Fruit fly (Drosophila melanogaster) whole organism, prepupa: Measurements from ENCODE around the gene flr.

ENCODE experiments used
- Blimp-1 ChIP-seq: fragments of 200-800 bp; sonication (Bioruptor generic); optimal IDR thresholded peaks from 3 replicates; lab custom pipeline; 2017; ENCODE audit warnings: missing biosample characterization, missing genetic modification characterization, mild to moderate bottlenecking, moderate library complexity, missing genetic modification reagents
- CG10669 ChIP-seq: fragments of 200-800 bp; sonication (Bioruptor generic); optimal IDR thresholded peaks from 3 replicates; lab custom pipeline; 2018; ENCODE audit warnings: missing biosample characterization, mild to moderate bottlenecking, missing genetic modification characterization, moderate library complexity
- CG11294 ChIP-seq: fragments of 200-800 bp; sonication (Bioruptor generic); IDR thresholded peaks from 2 replicates; pipeline ENCODE4 v1.3.6; 2022; ENCODE audit warnings: missing biosample characterization, missing genetic modification characterization
- CG11902 ChIP-seq: fragments of 200-800 bp; sonication (Bioruptor generic); optimal IDR thresholded peaks from 3 replicates; lab custom pipeline; 2016; ENCODE audit warnings: missing biosample characterization, missing genetic modification characterization
- CG15336 ChIP-seq: fragments of 200-800 bp; sonication (Bioruptor generic); IDR thresholded peaks from 2 replicates; pipeline ENCODE4 v1.3.6; 2022; ENCODE audit warnings: missing biosample characterization, missing genetic modification characterization
- CG1621 ChIP-seq: fragments of 200-800 bp; sonication (Bioruptor generic); optimal IDR thresholded peaks from 3 replicates; lab custom pipeline; 2018; ENCODE audit warnings: missing biosample characterization, mild to moderate bottlenecking, missing genetic modification characterization
- CG3032 ChIP-seq: fragments of 200-800 bp; optimal IDR thresholded peaks from 2 replicates; lab custom pipeline; 2019; ENCODE audit warnings: missing biosample characterization, mild to moderate bottlenecking, missing genetic modification characterization, moderate library complexity
- CG31627 ChIP-seq: fragments of 200-800 bp; sonication (Bioruptor generic); optimal IDR thresholded peaks from 3 replicates; lab custom pipeline; 2016; ENCODE audit warnings: missing biosample characterization, missing genetic modification characterization
- CG32006 ChIP-seq: fragments of 200-800 bp; sonication (Bioruptor generic); optimal IDR thresholded peaks from 3 replicates; lab custom pipeline; 2017; ENCODE audit warnings: missing biosample characterization, mild to moderate bottlenecking, missing genetic modification characterization
- CG3919 ChIP-seq: fragments of 200-800 bp; sonication (Bioruptor generic); optimal IDR thresholded peaks from 3 replicates; lab custom pipeline; 2016; ENCODE audit warnings: missing biosample characterization, missing genetic modification characterization
- CG4318 ChIP-seq: fragments of 200-800 bp; sonication (Bioruptor generic); optimal IDR thresholded peaks from 3 replicates; lab custom pipeline; 2017; ENCODE audit warnings: missing biosample characterization, mild to moderate bottlenecking, missing genetic modification characterization
- CG6163 ChIP-seq: fragments of 200-800 bp; sonication (Bioruptor generic); IDR thresholded peaks from 3 replicates; pipeline ENCODE4 v1.3.6; 2022; ENCODE audit warnings: missing biosample characterization, missing genetic modification characterization
- CG6808 ChIP-seq: fragments of 200-800 bp; sonication (Bioruptor generic); optimal IDR thresholded peaks from 3 replicates; lab custom pipeline; 2017; ENCODE audit warnings: missing biosample characterization, missing genetic modification characterization, mild to moderate bottlenecking, moderate library complexity, missing genetic modification reagents
- CG7368 ChIP-seq: fragments of 200-800 bp; sonication (Bioruptor generic); optimal IDR thresholded peaks from 3 replicates; lab custom pipeline; 2016; ENCODE audit warnings: missing biosample characterization, missing genetic modification characterization
- CG8119 ChIP-seq: fragments of 200-800 bp; sonication (Bioruptor generic); IDR thresholded peaks from 3 replicates; pipeline ENCODE4 v1.3.6; 2022; ENCODE audit warnings: missing biosample characterization, missing genetic modification characterization
- Eip93F ChIP-seq: fragments of 200-800 bp; sonication (Bioruptor generic); optimal IDR thresholded peaks from 2 replicates; lab custom pipeline; 2016; ENCODE audit warnings: missing biosample characterization, mild to moderate bottlenecking, missing genetic modification characterization
- Ets21C ChIP-seq: fragments of 200-800 bp; sonication (Bioruptor generic); optimal IDR thresholded peaks from 3 replicates; lab custom pipeline; 2016; ENCODE audit warnings: missing biosample characterization, missing genetic modification characterization
- Ets96B ChIP-seq: fragments of 200-800 bp; optimal IDR thresholded peaks from 2 replicates; lab custom pipeline; 2019; ENCODE audit warnings: missing biosample characterization, mild to moderate bottlenecking, missing genetic modification characterization, moderate library complexity
- Gug ChIP-seq: fragments of 200-800 bp; sonication (Bioruptor generic); IDR thresholded peaks from 2 replicates; pipeline ENCODE4 v1.3.6; 2022; ENCODE audit warnings: missing biosample characterization, missing genetic modification characterization
- Hr38 ChIP-seq: sonication (Bioruptor generic); optimal IDR thresholded peaks from 2 replicates; lab custom pipeline; 2016; ENCODE audit warnings: missing biosample characterization, missing genetic modification characterization
- Hr4 ChIP-seq: fragments of 200-800 bp; sonication (Bioruptor generic); optimal IDR thresholded peaks from 3 replicates; lab custom pipeline; 2016; ENCODE audit warnings: missing biosample characterization, missing genetic modification characterization
- Lpt ChIP-seq: fragments of 200-800 bp; sonication (Bioruptor generic); optimal IDR thresholded peaks from 3 replicates; lab custom pipeline; 2016; ENCODE audit warnings: missing biosample characterization, missing genetic modification characterization
- Met ChIP-seq: fragments of 200-800 bp; sonication (Bioruptor generic); optimal IDR thresholded peaks from 3 replicates; lab custom pipeline; 2016; ENCODE audit warnings: missing biosample characterization, missing genetic modification characterization
- OdsH ChIP-seq: fragments of 200-800 bp; sonication (Bioruptor generic); optimal IDR thresholded peaks from 3 replicates; lab custom pipeline; 2016; ENCODE audit warnings: missing biosample characterization, missing genetic modification characterization
- Smox ChIP-seq: fragments of 200-800 bp; sonication (Bioruptor generic); optimal IDR thresholded peaks from 3 replicates; lab custom pipeline; 2016; ENCODE audit warnings: missing biosample characterization, missing genetic modification characterization
- Sox14 ChIP-seq: fragments of 200-800 bp; sonication (Bioruptor generic); optimal IDR thresholded peaks from 3 replicates; lab custom pipeline; 2016; ENCODE audit warnings: missing biosample characterization, missing genetic modification characterization
- Sox15 ChIP-seq: fragments of 200-800 bp; sonication (Bioruptor generic); optimal IDR thresholded peaks from 3 replicates; lab custom pipeline; 2016; ENCODE audit warnings: missing biosample characterization, missing genetic modification characterization
- cyc ChIP-seq: fragments of 200-800 bp; sonication (Bioruptor generic); optimal IDR thresholded peaks from 3 replicates; lab custom pipeline; 2016; ENCODE audit warnings: missing biosample characterization, missing genetic modification characterization
- eg ChIP-seq: fragments of 200-800 bp; sonication (Bioruptor generic); IDR thresholded peaks from 3 replicates; pipeline ENCODE4 v1.3.6; 2022; ENCODE audit warnings: missing biosample characterization, missing genetic modification characterization
- esn ChIP-seq: fragments of 200-800 bp; sonication (Bioruptor generic); optimal IDR thresholded peaks from 2 replicates; lab custom pipeline; 2016; ENCODE audit warnings: missing biosample characterization, mild to moderate bottlenecking, missing genetic modification characterization, moderate library complexity
- fd59A ChIP-seq: fragments of 200-800 bp; sonication (Bioruptor generic); optimal IDR thresholded peaks from 2 replicates; lab custom pipeline; 2017; ENCODE audit warnings: missing biosample characterization, mild to moderate bottlenecking, missing genetic modification characterization, missing genetic modification reagents
- fd85E ChIP-seq: fragments of 200-800 bp; sonication (Bioruptor generic); optimal IDR thresholded peaks from 3 replicates; lab custom pipeline; 2016; ENCODE audit warnings: missing biosample characterization, missing genetic modification characterization
- fkh ChIP-seq: fragments of 200-800 bp; sonication (Bioruptor generic); optimal IDR thresholded peaks from 3 replicates; lab custom pipeline; 2017; ENCODE audit warnings: missing biosample characterization, mild to moderate bottlenecking, missing genetic modification characterization, moderate library complexity
- lz ChIP-seq: fragments of 200-800 bp; sonication (Bioruptor generic); optimal IDR thresholded peaks from 3 replicates; lab custom pipeline; 2016; ENCODE audit warnings: missing biosample characterization, missing genetic modification characterization
- net ChIP-seq: fragments of 200-800 bp; sonication (Bioruptor generic); optimal IDR thresholded peaks from 3 replicates; lab custom pipeline; 2016; ENCODE audit warnings: missing biosample characterization, missing genetic modification characterization
- spab ChIP-seq: fragments of 200-800 bp; sonication (Bioruptor generic); optimal IDR thresholded peaks from 2 replicates; lab custom pipeline; 2017; ENCODE audit warnings: missing biosample characterization, mild to moderate bottlenecking, missing genetic modification characterization, missing genetic modification reagents
- ss ChIP-seq, 2 experiments: fragments of 200-800 bp; sonication (Bioruptor generic); optimal IDR thresholded peaks; 2 replicates in 1 of 2; 3 replicates in 1 of 2; lab custom pipeline; 2017 to 2018; ENCODE audit warnings: mild to moderate bottlenecking in 2 of 2, missing biosample characterization in 2 of 2, missing genetic modification characterization in 2 of 2, moderate library complexity in 1 of 2
- svp ChIP-seq: fragments of 200-800 bp; sonication (Bioruptor generic); peaks from one replicate; lab custom pipeline; 2016; ENCODE audit warnings: missing biosample characterization, missing genetic modification characterization
- vri ChIP-seq: fragments of 200-800 bp; sonication (Bioruptor generic); optimal IDR thresholded peaks from 3 replicates; lab custom pipeline; 2016; ENCODE audit warnings: missing biosample characterization, mild to moderate bottlenecking, missing genetic modification characterization

flr gene

DNA sequence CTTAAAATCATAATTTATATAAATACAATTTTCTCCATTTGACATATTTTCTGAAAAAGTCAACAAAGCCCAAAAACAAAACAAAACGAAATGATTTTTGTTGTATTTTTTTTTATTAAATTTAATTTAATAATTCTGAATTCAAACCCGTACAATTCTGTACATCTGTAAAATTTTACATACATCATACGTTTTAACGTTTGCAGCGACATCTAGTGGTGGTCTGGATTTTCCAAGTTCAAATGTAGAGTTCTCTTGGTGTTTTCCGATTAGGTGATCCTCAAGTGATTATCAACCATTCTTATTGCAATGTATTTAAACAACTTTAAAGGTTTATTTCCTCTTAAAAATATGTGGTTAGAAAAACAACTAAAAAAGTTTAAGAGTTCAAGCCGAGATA, 1.6 kb upstream of the flr start (continued):
- TF ChIP-seq cyc (GFP tag; lab: Kevin White, UChicago), result peak; percentile 37
- no peak for TF ChIP-seq fkh (GFP tag; lab: Kevin White, UChicago)
- TF ChIP-seq lz (GFP tag; lab: Kevin White, UChicago), result peak; percentile 26
- TF ChIP-seq Hr38 (GFP tag; lab: Kevin White, UChicago), result no peak
- no peak for TF ChIP-seq CG7368
- TF ChIP-seq Met (GFP tag; lab: Kevin White, UChicago), result peak; percentile 5
- TF ChIP-seq Ets96B (tag; lab: Kevin White, UChicago), result no peak
- TF ChIP-seq spab (GFP tag; lab: Kevin White, UChicago), result no peak
- TF ChIP-seq fd85E (GFP tag; lab: Kevin White, UChicago), result no peak
- no peak for TF ChIP-seq CG15336
- TF ChIP-seq net (GFP tag; lab: Kevin White, UChicago), result no peak
- TF ChIP-seq CG31627 (GFP tag; lab: Kevin White, UChicago), result peak; percentile 53
- no peak for TF ChIP-seq ss (GFP tag; optimal IDR thresholded peaks at IDR 0.05; lab: Kevin White, UChicago)
- TF ChIP-seq fd59A (GFP tag; lab: Kevin White, UChicago), result no peak
- TF ChIP-seq Hr4 (GFP tag; lab: Kevin White, UChicago), result no peak
- no peak for TF ChIP-seq Eip93F
- TF ChIP-seq CG32006 (GFP tag; lab: Kevin White, UChicago), result no peak
- TF ChIP-seq CG11902 (GFP tag; lab: Kevin White, UChicago), result no peak

DNA sequence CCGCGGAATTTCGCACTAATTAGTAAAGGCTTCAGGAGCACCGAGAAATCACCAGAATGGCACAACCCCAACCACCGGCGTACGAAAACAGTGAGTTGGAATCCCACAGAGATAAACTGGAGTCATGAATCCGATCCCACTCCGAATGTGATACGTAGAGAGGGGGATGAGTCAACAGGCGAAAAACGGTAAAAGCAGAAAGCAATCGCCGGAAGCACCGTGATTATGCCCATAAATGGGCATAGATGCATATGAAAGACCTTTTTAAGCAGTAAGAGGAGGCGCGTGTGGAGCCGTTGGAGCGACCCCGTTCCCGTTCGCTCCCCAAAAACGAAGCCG, 212 bp downstream of the flr start:
- peak; percentile 43 for TF ChIP-seq CG1621 (tag; lab: Kevin White, UChicago)
- TF ChIP-seq esn (GFP tag; lab: Kevin White, UChicago), result no peak
- TF ChIP-seq svp (GFP tag; lab: Kevin White, UChicago), result peak; percentile 42
- no peak for TF ChIP-seq Gug (GFP tag; lab: Robert Waterston, UW)
- TF ChIP-seq net (GFP tag; lab: Kevin White, UChicago), result no peak
- no peak for TF ChIP-seq lz (GFP tag; lab: Kevin White, UChicago)
- TF ChIP-seq CG8119 (GFP tag; lab: Robert Waterston, UW), result no peak
- TF ChIP-seq fd85E (GFP tag; lab: Kevin White, UChicago), result no peak
- no peak for TF ChIP-seq Sox15
- TF ChIP-seq Smox (GFP tag; lab: Kevin White, UChicago), result no peak

DNA sequence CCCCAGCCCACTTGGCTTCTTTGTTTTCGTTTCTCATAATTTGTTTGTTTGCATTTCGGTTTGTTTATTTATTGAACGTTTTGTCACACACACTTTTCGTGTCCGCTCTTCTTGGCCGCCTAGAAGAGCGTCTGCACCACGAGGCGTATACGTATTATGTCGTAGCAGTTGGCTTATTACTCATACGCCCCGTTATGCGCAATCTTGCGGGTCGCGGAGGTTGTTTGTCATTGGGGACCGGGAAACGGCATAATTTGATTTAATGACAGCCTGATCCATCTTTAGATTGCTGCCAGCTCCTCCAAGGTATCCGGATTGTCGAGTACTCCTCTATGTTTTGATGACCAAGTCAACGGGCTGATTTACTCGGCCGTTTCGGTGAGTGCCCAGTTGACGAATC, 7.6 kb downstream of the flr start:
- no peak for TF ChIP-seq Smox (GFP tag; lab: Kevin White, UChicago)
- TF ChIP-seq vri (GFP tag; lab: Kevin White, UChicago), result no peak
- TF ChIP-seq CG6808 (GFP tag; lab: Kevin White, UChicago), result no peak
- TF ChIP-seq Blimp-1 (GFP tag; lab: Kevin White, UChicago), result no peak
- TF ChIP-seq, all 60 proteins: peak for 0

DNA sequence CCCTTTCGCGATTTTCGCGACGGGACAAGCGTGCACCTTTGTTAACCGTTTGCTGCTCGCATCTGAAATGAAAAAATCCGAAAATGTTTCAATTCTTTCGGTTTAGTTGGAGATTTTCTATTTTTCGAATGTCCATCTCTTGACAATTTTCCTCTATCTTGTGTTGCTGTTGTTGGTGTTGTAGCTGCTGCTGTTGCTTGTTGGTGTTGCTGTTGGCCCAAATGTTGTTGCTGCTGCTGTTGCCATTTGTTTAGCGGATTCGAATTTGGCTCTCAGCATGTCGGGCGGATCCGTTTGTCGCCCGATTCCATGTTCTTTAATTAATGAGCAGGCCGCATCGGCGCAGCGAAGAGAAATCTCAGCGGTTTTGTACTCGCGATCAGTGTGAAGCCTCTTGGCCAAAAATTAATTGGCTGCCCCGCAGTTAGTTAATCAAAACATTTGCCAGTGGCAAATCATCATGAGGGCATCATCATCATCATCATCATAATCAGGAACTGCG, 9.7 kb downstream of the flr start, which contains the start of gene CG32121:
CG32121 (minus strand) TSS at position 51 of the 502 bp plus-strand sequence.
- no peak for TF ChIP-seq Blimp-1 (GFP tag; lab: Kevin White, UChicago)
- no peak for TF ChIP-seq CG3919
- no peak for TF ChIP-seq CG6163
- no peak for TF ChIP-seq CG4318 (GFP tag; lab: Kevin White, UChicago)
- no peak for TF ChIP-seq ss (GFP tag; optimal IDR thresholded peaks at IDR 0.05; lab: Kevin White, UChicago)
- TF ChIP-seq Sox14 (GFP tag; lab: Kevin White, UChicago), result no peak
- no peak for TF ChIP-seq cyc (GFP tag; lab: Kevin White, UChicago)
- no peak for TF ChIP-seq spab (GFP tag; lab: Kevin White, UChicago)
- TF ChIP-seq eg (GFP tag; lab: Robert Waterston, UW), result no peak
- TF ChIP-seq Ets21C (GFP tag; lab: Kevin White, UChicago), result no peak
- no peak for TF ChIP-seq Lpt
- no peak for TF ChIP-seq OdsH
- no peak for TF ChIP-seq CG3032 (tag; lab: Kevin White, UChicago)
- no peak for TF ChIP-seq CG11294 (GFP tag; lab: Robert Waterston, UW)
- TF ChIP-seq CG10669 (GFP tag; lab: Kevin White, UChicago), result no peak
- TF ChIP-seq CG11902 (GFP tag; lab: Kevin White, UChicago), result no peak
- no peak for TF ChIP-seq Ets96B (tag; lab: Kevin White, UChicago)
- TF ChIP-seq, all 60 proteins: peak for 0
